Worm (Caenorhabditis elegans) whole organism, young adult: ENCODE results near the gene B0462.4.

Experiments
- B0035.1 ChIP-seq: sonication (generic microtip); optimal IDR thresholded peaks from 2 replicates; lab custom pipeline; 2016; ENCODE audit warnings: missing genetic modification characterization, mild to moderate bottlenecking, missing compliant biosample characterization, missing genotype, missing genetic modification reagents
- B0336.3 ChIP-seq: fragments of 200-800 bp; sonication (Bioruptor generic); IDR thresholded peaks from 2 replicates; pipeline ENCODE4 v1.3.6; 2022; ENCODE audit warnings: missing genetic modification characterization, missing compliant biosample characterization
- F37B4.10 ChIP-seq: fragments of 200-800 bp; sonication (Bioruptor generic); IDR thresholded peaks from 2 replicates; pipeline ENCODE4 v1.3.6; 2022; ENCODE audit warnings: missing genetic modification characterization, missing compliant biosample characterization
- F39B2.1 ChIP-seq: fragments of 200-800 bp; sonication (Bioruptor generic); IDR thresholded peaks from 2 replicates; pipeline ENCODE4 v1.3.6; 2022; ENCODE audit warnings: missing genetic modification reagents, missing genetic modification characterization, missing compliant biosample characterization
- F52B5.7 ChIP-seq: sonication (generic microtip); optimal IDR thresholded peaks from 2 replicates; lab custom pipeline; 2016; ENCODE audit warnings: mild to moderate bottlenecking, missing genetic modification characterization, missing compliant biosample characterization
- F57A8.1 ChIP-seq: fragments of 200-800 bp; sonication (Bioruptor generic); optimal IDR thresholded peaks from 2 replicates; lab custom pipeline; 2018; ENCODE audit warnings: mild to moderate bottlenecking, missing genetic modification characterization, moderate library complexity, missing compliant biosample characterization
- K11D2.4 ChIP-seq: fragments of 200-800 bp; sonication (Bioruptor generic); IDR thresholded peaks from 2 replicates; pipeline ENCODE4 v1.3.6; 2022; ENCODE audit warnings: missing genetic modification reagents, missing genetic modification characterization, missing compliant biosample characterization
- T26A5.8 ChIP-seq: sonication (generic microtip); optimal IDR thresholded peaks from 2 replicates; lab custom pipeline; 2016; ENCODE audit warnings: missing genetic modification characterization, missing compliant biosample characterization
- Y53F4B.3 ChIP-seq: fragments of 200-800 bp; sonication (Bioruptor generic); IDR thresholded peaks from 2 replicates; pipeline ENCODE4 v1.3.6; 2022; ENCODE audit warnings: missing genetic modification reagents, missing genetic modification characterization, missing compliant biosample characterization
- Y56A3A.18 ChIP-seq: fragments of 200-800 bp; sonication (Bioruptor generic); IDR thresholded peaks from 2 replicates; pipeline ENCODE4 v1.3.6; 2022; ENCODE audit warnings: missing genetic modification reagents, missing genetic modification characterization, missing compliant biosample characterization
- Y67H2A.10 ChIP-seq: fragments of 200-800 bp; sonication (Bioruptor generic); conservative IDR thresholded peaks from 2 replicates; pipeline ENCODE4 v1.3.6; 2022; ENCODE audit warnings: missing genetic modification reagents, missing genetic modification characterization, missing compliant biosample characterization
- attf-6 ChIP-seq: fragments of 200-800 bp; sonication (Bioruptor generic); IDR thresholded peaks from 2 replicates; pipeline ENCODE4 v1.3.6; 2022; ENCODE audit warnings: missing genetic modification reagents, missing genetic modification characterization, missing compliant biosample characterization
- bed-1 ChIP-seq: fragments of 200-800 bp; sonication (Bioruptor generic); IDR thresholded peaks from 2 replicates; pipeline ENCODE4 v1.3.6; 2022; ENCODE audit warnings: missing genetic modification reagents, missing genetic modification characterization, missing compliant biosample characterization
- cebp-1 ChIP-seq, 2 experiments: fragments of 200-800 bp in 1 of 2; sonication (Bioruptor generic) in 1 of 2; sonication (generic microtip) in 1 of 2; IDR thresholded peaks in 1 of 2; optimal IDR thresholded peaks in 1 of 2; 2 replicates each; pipeline versions ENCODE4 v1.3.6 to Lab custom; 2017 to 2022; ENCODE audit warnings: missing compliant biosample characterization in 2 of 2, missing genetic modification characterization in 2 of 2, mild to moderate bottlenecking in 1 of 2, missing genetic modification reagents in 1 of 2, moderate library complexity in 1 of 2
- ceh-100 ChIP-seq: fragments of 200-800 bp; sonication (Bioruptor generic); IDR thresholded peaks from 2 replicates; pipeline ENCODE4 v1.3.6; 2022; ENCODE audit warnings: missing genetic modification reagents, missing genetic modification characterization, missing compliant biosample characterization
- ceh-91 ChIP-seq: fragments of 200-800 bp; sonication (Bioruptor generic); IDR thresholded peaks from 2 replicates; pipeline ENCODE4 v1.3.6; 2022; ENCODE audit warnings: missing genetic modification reagents, missing genetic modification characterization, missing compliant biosample characterization
- chd-7 ChIP-seq: sonication (generic microtip); optimal IDR thresholded peaks from 2 replicates; lab custom pipeline; 2016; ENCODE audit warnings: mild to moderate bottlenecking, missing genetic modification characterization, moderate library complexity, missing compliant biosample characterization
- dox-1 ChIP-seq: fragments of 200-800 bp; sonication (Bioruptor generic); IDR thresholded peaks from 2 replicates; pipeline ENCODE4 v1.3.6; 2022; ENCODE audit warnings: missing genetic modification reagents, missing genetic modification characterization, missing compliant biosample characterization
- egl-18 ChIP-seq: fragments of 200-800 bp; sonication (Bioruptor generic); IDR thresholded peaks from 2 replicates; pipeline ENCODE4 v1.3.6; 2022; ENCODE audit warnings: missing genetic modification reagents, missing genetic modification characterization, missing compliant biosample characterization
- egl-44 ChIP-seq: fragments of 200-800 bp; sonication (Bioruptor generic); IDR thresholded peaks from 2 replicates; pipeline ENCODE4 v1.3.6; 2022; ENCODE audit warnings: missing genetic modification reagents, missing genetic modification characterization, missing compliant biosample characterization
- ets-4 ChIP-seq: fragments of 200-800 bp; sonication (Bioruptor generic); optimal IDR thresholded peaks from 2 replicates; lab custom pipeline; 2018; ENCODE audit warnings: mild to moderate bottlenecking, missing genetic modification characterization, missing compliant biosample characterization
- him-1 ChIP-seq: sonication (generic microtip); optimal IDR thresholded peaks from 2 replicates; lab custom pipeline; 2016; ENCODE audit warnings: missing genotype, missing genetic modification reagents, missing genetic modification characterization, missing compliant biosample characterization
- hmg-20 ChIP-seq: fragments of 200-800 bp; sonication (Bioruptor generic); IDR thresholded peaks from 2 replicates; pipeline ENCODE4 v1.3.6; 2022; ENCODE audit warnings: missing genetic modification reagents, missing genetic modification characterization, missing compliant biosample characterization
- lag-1 ChIP-seq: fragments of 200-800 bp; sonication (Bioruptor generic); IDR thresholded peaks from 2 replicates; pipeline ENCODE4 v1.3.6; 2022; ENCODE audit warnings: missing genetic modification reagents, missing genetic modification characterization, missing compliant biosample characterization
- let-607 ChIP-seq, 2 experiments: fragments of 200-800 bp in 1 of 2; sonication (Bioruptor generic) in 1 of 2; sonication (generic microtip) in 1 of 2; optimal IDR thresholded peaks; 2 replicates each; lab custom pipeline; 2016 to 2018; ENCODE audit warnings: mild to moderate bottlenecking in 2 of 2, missing compliant biosample characterization in 2 of 2, missing genetic modification characterization in 2 of 2, moderate library complexity in 2 of 2, missing genotype in 1 of 2
- lin-26 ChIP-seq: fragments of 200-800 bp; sonication (Bioruptor generic); IDR thresholded peaks from 2 replicates; pipeline ENCODE4 v1.3.6; 2022; ENCODE audit warnings: missing genetic modification reagents, missing genetic modification characterization, missing compliant biosample characterization
- lir-1 ChIP-seq: fragments of 200-800 bp; sonication (Bioruptor generic); conservative IDR thresholded peaks from 2 replicates; pipeline ENCODE4 v1.3.6; 2022; ENCODE audit warnings: missing genetic modification reagents, missing genetic modification characterization, missing compliant biosample characterization
- madf-10 ChIP-seq: sonication (generic microtip); optimal IDR thresholded peaks from 2 replicates; lab custom pipeline; 2016; ENCODE audit warnings: mild to moderate bottlenecking, missing genetic modification characterization, missing compliant biosample characterization
- mes-4 ChIP-seq: sonication (generic microtip); optimal IDR thresholded peaks from 2 replicates; lab custom pipeline; 2016; ENCODE audit warnings: missing genotype, missing genetic modification characterization, missing compliant biosample characterization
- nfyb-1 ChIP-seq: fragments of 200-800 bp; sonication (Bioruptor generic); IDR thresholded peaks from 2 replicates; pipeline ENCODE4 v1.3.6; 2022; ENCODE audit warnings: missing genetic modification reagents, missing genetic modification characterization, missing compliant biosample characterization
- nhr-179 ChIP-seq: sonication (generic microtip); optimal IDR thresholded peaks from 2 replicates; lab custom pipeline; 2016; ENCODE audit warnings: mild to moderate bottlenecking, missing genetic modification characterization, missing compliant biosample characterization
- nhr-90 ChIP-seq: sonication (generic microtip); optimal IDR thresholded peaks from 2 replicates; lab custom pipeline; 2016; ENCODE audit warnings: missing genotype, mild to moderate bottlenecking, missing genetic modification characterization, missing compliant biosample characterization
- rec-8 ChIP-seq, 2 experiments: sonication (generic microtip); optimal IDR thresholded peaks; 2 replicates each; lab custom pipeline; 2016; ENCODE audit warnings: mild to moderate bottlenecking in 2 of 2, missing genetic modification characterization in 2 of 2, missing genetic modification reagents in 2 of 2, missing genotype in 2 of 2, missing biosample characterization in 1 of 2, missing compliant biosample characterization in 1 of 2, moderate library complexity in 1 of 2
- repo-1 ChIP-seq: sonication (generic microtip); optimal IDR thresholded peaks from 2 replicates; lab custom pipeline; 2017; ENCODE audit warnings: mild to moderate bottlenecking, missing genetic modification characterization, missing compliant biosample characterization
- sdz-38 ChIP-seq: sonication (generic microtip); optimal IDR thresholded peaks from 2 replicates; lab custom pipeline; 2016; ENCODE audit warnings: missing genotype, missing genetic modification characterization, missing compliant biosample characterization
- sea-2 ChIP-seq: fragments of 200-800 bp; sonication (Bioruptor generic); IDR thresholded peaks from 2 replicates; pipeline ENCODE4 v1.3.6; 2022; ENCODE audit warnings: missing genetic modification characterization, missing compliant biosample characterization
- snpc-1.3 ChIP-seq: sonication (generic microtip); optimal IDR thresholded peaks from 2 replicates; lab custom pipeline; 2017; ENCODE audit warnings: missing genetic modification characterization, mild to moderate bottlenecking, missing compliant biosample characterization, antibody characterized with exemption, moderate library complexity, missing genotype, missing genetic modification reagents; ENCODE audit not compliant: insufficient read depth
- somi-1 ChIP-seq: fragments of 200-800 bp; sonication (Bioruptor generic); optimal IDR thresholded peaks from 2 replicates; lab custom pipeline; 2018; ENCODE audit warnings: mild to moderate bottlenecking, missing genetic modification characterization, missing compliant biosample characterization
- tbp1 ChIP-seq: fragments of 200-800 bp; sonication (Bioruptor generic); optimal IDR thresholded peaks from 2 replicates; lab custom pipeline; 2018; ENCODE audit warnings: mild to moderate bottlenecking, missing genetic modification characterization, missing compliant biosample characterization
- unc-62 ChIP-seq: fragments of 150-350 bp; optimal IDR thresholded peaks from 2 replicates; lab custom pipeline; 2014; ENCODE audit warnings: missing biosample characterization, missing genetic modification reagents, missing genetic modification characterization
- ztf-22 ChIP-seq: fragments of 200-800 bp; sonication (Bioruptor generic); optimal IDR thresholded peaks from 2 replicates; lab custom pipeline; 2018; ENCODE audit warnings: mild to moderate bottlenecking, missing genetic modification characterization, moderate library complexity, missing compliant biosample characterization
- ztf-28 ChIP-seq: fragments of 200-800 bp; sonication (Bioruptor generic); IDR thresholded peaks from 2 replicates; pipeline ENCODE4 v1.3.6; 2022; ENCODE audit warnings: missing genetic modification reagents, missing genetic modification characterization, missing compliant biosample characterization
- ztf-3 ChIP-seq: fragments of 200-800 bp; sonication (Bioruptor generic); optimal IDR thresholded peaks from 2 replicates; lab custom pipeline; 2018; ENCODE audit warnings: mild to moderate bottlenecking, missing genetic modification characterization, missing compliant biosample characterization

B0462.4 gene

DNA sequence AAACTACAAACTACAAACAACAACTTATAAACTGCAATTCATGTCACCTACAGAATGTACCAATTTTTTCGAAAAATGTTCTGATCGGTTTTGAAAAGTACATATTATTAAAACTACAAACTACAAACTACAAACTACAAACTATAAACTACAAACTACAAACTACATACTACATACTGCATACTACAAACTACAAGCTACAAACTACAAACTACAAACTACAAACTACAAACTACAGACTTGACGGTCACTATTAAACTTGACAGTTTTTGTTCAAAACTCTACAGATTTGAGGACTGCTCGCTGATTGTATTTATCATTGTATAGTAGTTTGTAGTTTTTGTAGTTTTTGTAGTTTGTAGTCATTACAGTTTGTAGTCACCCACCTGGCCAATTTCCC is 23.3 kb upstream of the B0462.4 start:
- TF ChIP-seq lir-1 (GFP tag; lab: Robert Waterston, UW) (no peak), somi-1 (GFP tag; lab: Kevin White, UChicago) (no peak), B0336.3 (GFP tag; lab: Robert Waterston, UW) (no peak), nhr-179 (no peak), ceh-91 (GFP tag; lab: Robert Waterston, UW) (no peak), F52B5.7 (tag; lab: Kevin White, UChicago) (no peak), ztf-28 (no peak), bed-1 (GFP tag; lab: Robert Waterston, UW) (no peak), F39B2.1 (GFP tag; lab: Robert Waterston, UW) (no peak), Y67H2A.10 (no peak), Y56A3A.18 (GFP tag; lab: Robert Waterston, UW) (no peak), F37B4.10 (GFP tag; lab: Robert Waterston, UW) (no peak), rec-8 (tag; optimal IDR thresholded peaks at IDR 0.05; lab: Kevin White, UChicago) (no peak), B0035.1 (tag; lab: Kevin White, UChicago) (no peak), egl-44 (GFP tag; lab: Robert Waterston, UW) (no peak), hmg-20 (GFP tag; lab: Robert Waterston, UW) (no peak), him-1 (tag; lab: Kevin White, UChicago) (no peak)

DNA sequence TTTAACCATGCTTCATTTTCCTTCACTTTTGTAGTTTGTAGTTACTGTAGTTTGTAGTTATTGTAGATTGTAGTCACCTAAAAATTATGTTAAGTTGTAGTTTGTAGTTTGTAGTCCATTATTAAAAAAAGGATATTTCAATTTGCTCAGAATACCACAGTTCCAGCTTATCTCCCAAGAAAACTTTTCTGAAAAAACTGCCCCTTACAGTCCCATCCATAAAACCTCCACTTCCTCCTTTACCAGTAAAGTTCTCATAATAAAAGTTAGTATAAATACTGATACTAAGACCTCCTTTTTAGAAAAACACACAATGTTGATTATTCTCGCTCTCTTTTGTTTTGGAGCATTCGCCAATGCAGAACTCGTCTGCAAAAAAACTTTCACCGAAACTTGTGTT is 19.7 kb upstream of the B0462.4 start, which contains the start of gene C08E8.11:
Gene C08E8.11 (plus strand): TSS at position 301 of the 400 bp plus-strand sequence.
- no peak for TF ChIP-seq mes-4
- no peak for TF ChIP-seq madf-10 (tag; lab: Kevin White, UChicago)
- TF ChIP-seq lag-1 (GFP tag; lab: Robert Waterston, UW), result no peak
- no peak for TF ChIP-seq F57A8.1 (GFP tag; lab: Kevin White, UChicago)
- TF ChIP-seq ztf-3 (GFP tag; lab: Kevin White, UChicago), result no peak
- TF ChIP-seq Y56A3A.18 (GFP tag; lab: Robert Waterston, UW), result no peak
- TF ChIP-seq cebp-1 (GFP tag; IDR thresholded peaks at IDR 0.05; lab: Robert Waterston, UW), result no peak
- TF ChIP-seq cebp-1 (tag; optimal IDR thresholded peaks at IDR 0.05; lab: Kevin White, UChicago), result no peak
- TF ChIP-seq ceh-100, result no peak
- TF ChIP-seq unc-62 (GFP tag; lab: Kevin White, UChicago), result no peak
- TF ChIP-seq K11D2.4 (GFP tag; lab: Robert Waterston, UW), result no peak
- TF ChIP-seq sea-2 (GFP tag; lab: Robert Waterston, UW), result no peak

DNA sequence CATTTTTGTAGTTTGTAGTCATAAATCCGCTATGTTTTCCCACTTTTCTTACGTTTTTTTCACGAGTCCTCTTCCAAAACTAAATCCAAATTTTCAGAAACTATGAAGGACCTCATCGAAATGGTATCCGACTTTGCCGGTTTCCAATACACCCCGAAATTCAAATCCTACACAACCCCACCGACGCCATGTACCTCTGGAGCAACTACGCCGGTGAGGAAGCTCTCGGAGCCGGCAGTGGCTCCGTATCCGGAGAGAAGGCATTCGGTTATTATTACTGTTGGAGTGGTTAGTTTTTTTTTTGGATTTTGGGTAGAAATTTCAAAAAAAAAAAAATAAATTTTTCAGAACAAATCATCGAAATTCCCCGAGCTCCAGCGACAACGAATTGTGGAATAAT is 19.1 kb upstream of the B0462.4 start, which contains the start of gene C08E8.3:
Gene C08E8.3 (plus strand): TSS at position 84 of the 400 bp plus-strand sequence.
- TF ChIP-seq let-607 (tag; optimal IDR thresholded peaks at IDR 0.05; lab: Kevin White, UChicago) (no peak), nfyb-1 (GFP tag; lab: Robert Waterston, UW) (0 out of 2 replicates have a peak, but pooled peaks have one; percentile 10)

DNA sequence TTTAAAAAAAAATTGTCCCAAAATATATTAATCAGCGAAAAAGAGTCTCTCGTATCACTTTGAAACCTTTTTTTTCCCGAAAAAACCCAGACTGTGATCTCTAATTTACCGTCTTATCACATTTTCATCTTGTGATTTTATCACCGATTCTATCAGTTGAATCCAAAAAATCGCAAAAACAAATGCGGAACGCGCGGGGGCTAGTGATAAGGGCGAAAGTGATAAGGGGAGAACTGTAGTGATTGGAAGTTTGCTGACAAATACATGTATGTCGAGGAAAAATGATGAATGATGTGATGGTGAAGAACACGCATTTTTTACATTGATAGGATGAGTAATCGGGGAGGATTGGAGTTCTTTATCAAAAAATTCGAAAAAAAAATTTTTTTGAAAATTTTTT is 15.1 kb upstream of the B0462.4 start:
- TF ChIP-seq cebp-1 (GFP tag; IDR thresholded peaks at IDR 0.05; lab: Robert Waterston, UW) (peak; percentile 25; the same call in 1 of the 2 replicates), cebp-1 (tag; optimal IDR thresholded peaks at IDR 0.05; lab: Kevin White, UChicago) (peak; percentile 77), chd-7 (peak; percentile 55), ets-4 (GFP tag; lab: Kevin White, UChicago) (peak; percentile 99), snpc-1.3 (tag; lab: Kevin White, UChicago) (no peak), K11D2.4 (GFP tag; lab: Robert Waterston, UW) (peak; percentile 57; the same call in 1 of the 2 replicates), ztf-22 (GFP tag; lab: Kevin White, UChicago) (peak; percentile 96), Y53F4B.3 (GFP tag; lab: Robert Waterston, UW) (no peak), lag-1 (GFP tag; lab: Robert Waterston, UW) (no peak), tbp1 (GFP tag; lab: Kevin White, UChicago) (peak; percentile 58), nhr-90 (peak; percentile 62), dox-1 (GFP tag; lab: Robert Waterston, UW) (peak; percentile 88), egl-18 (GFP tag; lab: Robert Waterston, UW) (no peak), T26A5.8 (tag; lab: Kevin White, UChicago) (no peak), sdz-38 (tag; lab: Kevin White, UChicago) (no peak), bed-1 (GFP tag; lab: Robert Waterston, UW) (no peak), attf-6 (GFP tag; lab: Robert Waterston, UW) (no peak), lin-26 (GFP tag; lab: Robert Waterston, UW) (no peak), B0336.3 (GFP tag; lab: Robert Waterston, UW) (peak; percentile 77), repo-1 (tag; lab: Kevin White, UChicago) (peak; percentile 13), nhr-179 (no peak)
